Worm (Caenorhabditis elegans): ENCODE measurements around the gene C07D10.6.

DNA sequence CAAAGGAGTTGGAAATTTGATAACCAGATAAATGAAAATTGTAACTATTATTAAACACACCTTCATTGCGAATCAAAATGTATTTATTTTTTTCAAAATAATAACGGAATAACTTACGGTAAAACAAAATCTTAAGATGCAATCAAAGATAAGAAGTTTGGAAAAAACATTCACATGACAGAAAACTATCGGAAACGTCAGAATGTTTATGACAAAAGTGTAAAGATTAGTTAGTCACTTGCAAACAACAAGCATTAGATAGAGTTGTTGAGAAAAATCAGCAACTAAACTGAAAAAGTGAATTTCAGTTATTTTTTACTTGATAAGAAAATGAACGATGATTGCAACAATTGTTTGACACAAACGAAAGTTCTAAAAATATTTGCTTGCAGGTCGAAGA is 41.0 kb downstream of the C07D10.6 start:
- TF ChIP-seq sdz-38 (tag; optimal IDR thresholded peaks at IDR 0.05) (no peak), ceh-40 (GFP tag; IDR thresholded peaks at IDR 0.05) (no peak), ama-1 (optimal IDR thresholded peaks at IDR 0.05) (no peak), ama-1 (GFP tag; optimal IDR thresholded peaks at IDR 0.05) (no peak), F49E8.2 (tag; optimal IDR thresholded peaks at IDR 0.05; ENCODE audit: insufficient read depth) (no peak)
